Worm (Caenorhabditis elegans) whole organism, young adult: ENCODE measurements around the gene ZK1010.2.
A peak's percentile ranks its signal among the peaks of the same experiment; 100 is the strongest.

Experiments used
- D2030.7 ChIP-seq: fragments of 200-800 bp; sonication (Bioruptor generic); IDR thresholded peaks from 2 replicates; pipeline ENCODE4 v1.3.6; 2022; ENCODE audit warnings: missing genetic modification reagents, missing genetic modification characterization, missing compliant biosample characterization
- F10E7.11 ChIP-seq: sonication (generic microtip); optimal IDR thresholded peaks from 2 replicates; lab custom pipeline; 2017; ENCODE audit warnings: mild to moderate bottlenecking, missing genetic modification characterization, moderate library complexity, missing compliant biosample characterization
- F37B4.10 ChIP-seq: fragments of 200-800 bp; sonication (Bioruptor generic); IDR thresholded peaks from 2 replicates; pipeline ENCODE4 v1.3.6; 2022; ENCODE audit warnings: missing genetic modification characterization, missing compliant biosample characterization
- F39B2.1 ChIP-seq: fragments of 200-800 bp; sonication (Bioruptor generic); IDR thresholded peaks from 2 replicates; pipeline ENCODE4 v1.3.6; 2022; ENCODE audit warnings: missing genetic modification reagents, missing genetic modification characterization, missing compliant biosample characterization
- F49E8.2 ChIP-seq: sonication (generic microtip); optimal IDR thresholded peaks from 3 replicates; lab custom pipeline; 2017; ENCODE audit warnings: missing genetic modification characterization, mild to moderate bottlenecking, missing compliant biosample characterization, antibody characterized with exemption, moderate library complexity; ENCODE audit not compliant: insufficient read depth
- K12H6.12 ChIP-seq: fragments of 200-800 bp; sonication (Bioruptor generic); optimal IDR thresholded peaks from 2 replicates; lab custom pipeline; 2018; ENCODE audit warnings: mild to moderate bottlenecking, missing genetic modification characterization, missing compliant biosample characterization
- T07F8.4 ChIP-seq: sonication (generic microtip); optimal IDR thresholded peaks from 2 replicates; lab custom pipeline; 2016; ENCODE audit warnings: mild to moderate bottlenecking, missing genetic modification characterization, moderate library complexity, missing compliant biosample characterization
- T26A5.8 ChIP-seq: sonication (generic microtip); optimal IDR thresholded peaks from 2 replicates; lab custom pipeline; 2016; ENCODE audit warnings: missing genetic modification characterization, missing compliant biosample characterization
- Y67H2A.10 ChIP-seq: fragments of 200-800 bp; sonication (Bioruptor generic); conservative IDR thresholded peaks from 2 replicates; pipeline ENCODE4 v1.3.6; 2022; ENCODE audit warnings: missing genetic modification reagents, missing genetic modification characterization, missing compliant biosample characterization
- Y95B8A.8 ChIP-seq: fragments of 200-800 bp; sonication (Bioruptor generic); IDR thresholded peaks from 2 replicates; pipeline ENCODE4 v1.3.6; 2022; ENCODE audit warnings: missing genetic modification reagents, missing genetic modification characterization, missing compliant biosample characterization
- aptf-2 ChIP-seq: fragments of 200-800 bp; sonication (Bioruptor generic); conservative IDR thresholded peaks from 2 replicates; pipeline ENCODE4 v1.3.6; 2022; ENCODE audit warnings: missing genetic modification reagents, missing genetic modification characterization, missing compliant biosample characterization
- aptf-3 ChIP-seq: fragments of 200-800 bp; sonication (Bioruptor generic); IDR thresholded peaks from 2 replicates; pipeline ENCODE4 v1.3.6; 2022; ENCODE audit warnings: missing genetic modification characterization, missing compliant biosample characterization
- athp-1 ChIP-seq: sonication (generic microtip); optimal IDR thresholded peaks from 2 replicates; lab custom pipeline; 2017; ENCODE audit warnings: mild to moderate bottlenecking, missing genetic modification characterization, missing compliant biosample characterization
- attf-6 ChIP-seq: fragments of 200-800 bp; sonication (Bioruptor generic); IDR thresholded peaks from 2 replicates; pipeline ENCODE4 v1.3.6; 2022; ENCODE audit warnings: missing genetic modification reagents, missing genetic modification characterization, missing compliant biosample characterization
- cebp-1 ChIP-seq, 2 experiments: fragments of 200-800 bp in 1 of 2; sonication (Bioruptor generic) in 1 of 2; sonication (generic microtip) in 1 of 2; IDR thresholded peaks in 1 of 2; optimal IDR thresholded peaks in 1 of 2; 2 replicates each; pipeline versions ENCODE4 v1.3.6 to Lab custom; 2017 to 2022; ENCODE audit warnings: missing compliant biosample characterization in 2 of 2, missing genetic modification characterization in 2 of 2, mild to moderate bottlenecking in 1 of 2, missing genetic modification reagents in 1 of 2, moderate library complexity in 1 of 2
- cebp-2 ChIP-seq: fragments of 200-800 bp; sonication (Bioruptor generic); IDR thresholded peaks from 2 replicates; pipeline ENCODE4 v1.3.6; 2022; ENCODE audit warnings: missing genetic modification characterization, missing compliant biosample characterization
- ceh-40 ChIP-seq: fragments of 200-800 bp; sonication (Bioruptor generic); IDR thresholded peaks from 2 replicates; pipeline ENCODE4 v1.3.6; 2022; ENCODE audit warnings: missing genetic modification characterization, missing compliant biosample characterization
- ceh-79 ChIP-seq: sonication (generic microtip); optimal IDR thresholded peaks from 2 replicates; lab custom pipeline; 2017; ENCODE audit warnings: mild to moderate bottlenecking, missing genetic modification characterization, missing compliant biosample characterization
- dpff-1 ChIP-seq: sonication (generic microtip); optimal IDR thresholded peaks from 2 replicates; lab custom pipeline; 2017; ENCODE audit warnings: mild to moderate bottlenecking, missing genetic modification characterization, missing compliant biosample characterization
- efl-1 ChIP-seq: fragments of 150-350 bp; optimal IDR thresholded peaks from 2 replicates; lab custom pipeline; 2014; ENCODE audit warnings: missing biosample characterization, missing genetic modification reagents, missing genetic modification characterization
- egl-44 ChIP-seq: fragments of 200-800 bp; sonication (Bioruptor generic); IDR thresholded peaks from 2 replicates; pipeline ENCODE4 v1.3.6; 2022; ENCODE audit warnings: missing genetic modification reagents, missing genetic modification characterization, missing compliant biosample characterization
- fkh-3 ChIP-seq: sonication (generic microtip); optimal IDR thresholded peaks from 2 replicates; lab custom pipeline; 2016; ENCODE audit warnings: mild to moderate bottlenecking, missing genetic modification characterization, missing compliant biosample characterization
- gei-17 ChIP-seq: fragments of 200-800 bp; sonication (Bioruptor generic); optimal IDR thresholded peaks from 2 replicates; lab custom pipeline; 2018; ENCODE audit warnings: mild to moderate bottlenecking, missing genetic modification characterization, missing compliant biosample characterization
- him-1 ChIP-seq: sonication (generic microtip); optimal IDR thresholded peaks from 2 replicates; lab custom pipeline; 2016; ENCODE audit warnings: missing genotype, missing genetic modification reagents, missing genetic modification characterization, missing compliant biosample characterization
- hlh-26 ChIP-seq: fragments of 200-800 bp; sonication (Bioruptor generic); conservative IDR thresholded peaks from 2 replicates; pipeline ENCODE4 v1.3.6; 2022; ENCODE audit warnings: missing genetic modification reagents, missing genetic modification characterization, missing compliant biosample characterization
- hmg-1.2 ChIP-seq: fragments of 200-800 bp; sonication (Bioruptor generic); IDR thresholded peaks from 2 replicates; pipeline ENCODE4 v1.3.6; 2022; ENCODE audit warnings: missing genetic modification reagents, missing genetic modification characterization, missing compliant biosample characterization
- hrde-1 ChIP-seq: sonication (generic microtip); optimal IDR thresholded peaks from 2 replicates; lab custom pipeline; 2016; ENCODE audit warnings: missing genetic modification characterization, mild to moderate bottlenecking, missing compliant biosample characterization, moderate library complexity, missing genotype, missing genetic modification reagents, borderline replicate concordance
- let-607 ChIP-seq, 2 experiments: fragments of 200-800 bp in 1 of 2; sonication (Bioruptor generic) in 1 of 2; sonication (generic microtip) in 1 of 2; optimal IDR thresholded peaks; 2 replicates each; lab custom pipeline; 2016 to 2018; ENCODE audit warnings: mild to moderate bottlenecking in 2 of 2, missing compliant biosample characterization in 2 of 2, missing genetic modification characterization in 2 of 2, moderate library complexity in 2 of 2, missing genotype in 1 of 2
- lir-1 ChIP-seq: fragments of 200-800 bp; sonication (Bioruptor generic); conservative IDR thresholded peaks from 2 replicates; pipeline ENCODE4 v1.3.6; 2022; ENCODE audit warnings: missing genetic modification reagents, missing genetic modification characterization, missing compliant biosample characterization
- mcd-1 ChIP-seq: fragments of 200-800 bp; sonication (Bioruptor generic); IDR thresholded peaks from 2 replicates; pipeline ENCODE4 v1.3.6; 2022; ENCODE audit warnings: missing genetic modification reagents, missing genetic modification characterization, missing compliant biosample characterization
- mel-28 ChIP-seq: sonication (generic microtip); optimal IDR thresholded peaks from 2 replicates; lab custom pipeline; 2016; ENCODE audit warnings: borderline replicate concordance, mild to moderate bottlenecking, missing genetic modification characterization, missing compliant biosample characterization
- mes-4 ChIP-seq: sonication (generic microtip); optimal IDR thresholded peaks from 2 replicates; lab custom pipeline; 2016; ENCODE audit warnings: missing genotype, missing genetic modification characterization, missing compliant biosample characterization
- nfya-2 ChIP-seq: fragments of 200-800 bp; sonication (Bioruptor generic); IDR thresholded peaks from 2 replicates; pipeline ENCODE4 v1.3.6; 2022; ENCODE audit warnings: missing genetic modification reagents, missing genetic modification characterization, missing compliant biosample characterization
- nhr-120 ChIP-seq: fragments of 200-800 bp; sonication (Bioruptor generic); IDR thresholded peaks from 2 replicates; pipeline ENCODE4 v1.3.6; 2022; ENCODE audit warnings: missing genetic modification characterization, missing compliant biosample characterization
- nhr-27 ChIP-seq: fragments of 200-800 bp; sonication (Bioruptor generic); optimal IDR thresholded peaks from 2 replicates; lab custom pipeline; 2018; ENCODE audit warnings: mild to moderate bottlenecking, missing genetic modification characterization, moderate library complexity, missing compliant biosample characterization
- pbrm-1 ChIP-seq: fragments of 200-800 bp; sonication (Bioruptor generic); IDR thresholded peaks from 2 replicates; pipeline ENCODE4 v1.3.6; 2022; ENCODE audit warnings: missing genetic modification reagents, missing genetic modification characterization, missing compliant biosample characterization
- rcor-1 ChIP-seq: fragments of 200-800 bp; sonication (Bioruptor generic); IDR thresholded peaks from 2 replicates; pipeline ENCODE4 v1.3.6; 2022; ENCODE audit warnings: missing genetic modification reagents, missing genetic modification characterization, missing compliant biosample characterization
- rec-8 ChIP-seq, 2 experiments: sonication (generic microtip); optimal IDR thresholded peaks; 2 replicates each; lab custom pipeline; 2016; ENCODE audit warnings: mild to moderate bottlenecking in 2 of 2, missing genetic modification characterization in 2 of 2, missing genetic modification reagents in 2 of 2, missing genotype in 2 of 2, missing biosample characterization in 1 of 2, missing compliant biosample characterization in 1 of 2, moderate library complexity in 1 of 2
- repo-1 ChIP-seq: sonication (generic microtip); optimal IDR thresholded peaks from 2 replicates; lab custom pipeline; 2017; ENCODE audit warnings: mild to moderate bottlenecking, missing genetic modification characterization, missing compliant biosample characterization
- snpc-1.1 ChIP-seq: sonication (generic microtip); optimal IDR thresholded peaks from 2 replicates; lab custom pipeline; 2017; ENCODE audit warnings: missing genetic modification characterization, mild to moderate bottlenecking, missing compliant biosample characterization, antibody characterized with exemption, moderate library complexity, missing genotype, missing genetic modification reagents; ENCODE audit not compliant: insufficient read depth
- snpc-1.3 ChIP-seq: sonication (generic microtip); optimal IDR thresholded peaks from 2 replicates; lab custom pipeline; 2017; ENCODE audit warnings: missing genetic modification characterization, mild to moderate bottlenecking, missing compliant biosample characterization, antibody characterized with exemption, moderate library complexity, missing genotype, missing genetic modification reagents; ENCODE audit not compliant: insufficient read depth
- snpc-4 ChIP-seq, 5 experiments: fragments of 150-350 bp in 1 of 5; sonication (generic microtip) in 4 of 5; optimal IDR thresholded peaks; 2 replicates each; lab custom pipeline; 2014 to 2018; ENCODE audit warnings: missing genetic modification characterization in 5 of 5, missing biosample characterization in 3 of 5, antibody characterized with exemption in 2 of 5, mild to moderate bottlenecking in 2 of 5, missing compliant biosample characterization in 2 of 5, missing genotype in 2 of 5, moderate library complexity in 2 of 5, missing genetic modification reagents in 1 of 5
- tbx-9 ChIP-seq: sonication (generic microtip); optimal IDR thresholded peaks from 2 replicates; lab custom pipeline; 2016; ENCODE audit warnings: borderline replicate concordance, missing genetic modification characterization, inconsistent platforms, missing compliant biosample characterization
- ztf-18 ChIP-seq: sonication (generic microtip); optimal IDR thresholded peaks from 2 replicates; lab custom pipeline; 2016; ENCODE audit warnings: missing genotype, mild to moderate bottlenecking, missing genetic modification characterization, missing compliant biosample characterization
- ztf-26 ChIP-seq: sonication (generic microtip); optimal IDR thresholded peaks from 2 replicates; lab custom pipeline; 2017; ENCODE audit warnings: missing genetic modification characterization, missing compliant biosample characterization

The ZK1010.2 gene

DNA sequence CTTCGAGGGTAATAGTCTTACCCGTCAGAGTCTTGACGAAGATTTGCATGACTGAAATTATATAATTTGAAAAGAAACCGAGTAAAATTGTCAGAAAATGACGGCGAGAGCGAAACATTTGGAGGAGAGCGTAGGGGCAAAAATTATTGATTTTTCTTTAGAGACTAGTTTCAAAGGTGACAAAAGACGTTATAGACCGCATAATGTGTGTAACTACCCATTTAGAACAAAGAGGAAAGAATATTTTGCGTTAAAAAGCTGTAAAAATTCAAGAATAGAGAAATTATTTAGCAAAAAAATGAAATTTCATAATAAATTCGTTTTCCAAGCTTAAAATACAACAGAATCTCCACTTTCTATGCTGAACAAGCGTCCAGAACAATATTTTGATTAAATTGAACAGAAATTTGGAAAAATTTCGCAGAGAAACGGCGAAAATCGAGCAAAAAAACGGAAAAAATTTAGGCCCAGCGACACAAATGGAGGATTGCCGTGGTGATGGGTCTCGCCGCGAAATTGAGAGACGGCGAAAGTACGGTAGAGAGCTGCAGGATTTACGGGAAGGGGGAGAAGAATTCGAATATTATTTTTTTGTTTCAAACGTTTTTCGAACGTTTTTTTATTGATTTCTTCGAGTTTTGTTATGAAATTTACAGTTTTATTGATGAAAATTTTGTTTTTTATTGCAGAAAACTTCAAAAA lies 962 bp upstream of the ZK1010.2 start, which contains the start of the genes ubq-2 and frg-1 (continued):
- TF ChIP-seq aptf-2 (GFP tag; lab: Robert Waterston, UW) (no peak), F37B4.10 (GFP tag; lab: Robert Waterston, UW) (no peak), gei-17 (peak; percentile 57), nhr-27 (tag; lab: Kevin White, UChicago) (no peak), nfya-2 (GFP tag; lab: Robert Waterston, UW) (no peak), aptf-3 (GFP tag; lab: Robert Waterston, UW) (no peak), cebp-1 (GFP tag; IDR thresholded peaks at IDR 0.05; lab: Robert Waterston, UW) (no peak), cebp-1 (tag; optimal IDR thresholded peaks at IDR 0.05; lab: Kevin White, UChicago) (peak; percentile 78), fkh-3 (tag; lab: Kevin White, UChicago) (no peak), mel-28 (no peak), Y95B8A.8 (0 out of 2 replicates have a peak, but pooled peaks have one; percentile 65), F10E7.11 (tag; lab: Kevin White, UChicago) (no peak), K12H6.12 (peak; percentile 68), mcd-1 (GFP tag; lab: Robert Waterston, UW) (peak; percentile 90), dpff-1 (no peak), tbx-9 (tag; lab: Kevin White, UChicago) (no peak), D2030.7 (GFP tag; lab: Robert Waterston, UW) (peak; percentile 79), egl-44 (GFP tag; lab: Robert Waterston, UW) (no peak), hmg-1.2 (peak; percentile 43), snpc-4 (GFP tag; optimal IDR thresholded peaks at IDR 0.05; lab: Kevin White, UChicago) (peak; percentile 35), snpc-4 (tag; optimal IDR thresholded peaks at IDR 0.05; lab: Kevin White, UChicago) (peak; percentile 3 to 56 (median 41)), ceh-40 (no peak), T07F8.4 (tag; lab: Kevin White, UChicago) (no peak), nhr-120 (no peak), hlh-26 (GFP tag; lab: Robert Waterston, UW) (no peak), rcor-1 (GFP tag; lab: Robert Waterston, UW) (peak; percentile 80), snpc-1.3 (peak; percentile 49), hrde-1 (tag; lab: Kevin White, UChicago) (no peak), T26A5.8 (tag; lab: Kevin White, UChicago) (no peak), attf-6 (GFP tag; lab: Robert Waterston, UW) (0 out of 2 replicates have a peak, but pooled peaks have one; percentile 11), F49E8.2 (tag; lab: Kevin White, UChicago) (peak; percentile 72), F39B2.1 (GFP tag; lab: Robert Waterston, UW) (no peak), him-1 (tag; lab: Kevin White, UChicago) (peak; percentile 51), pbrm-1 (GFP tag; lab: Robert Waterston, UW) (peak; percentile 80), ceh-79 (tag; lab: Kevin White, UChicago) (no peak), efl-1 (GFP tag; lab: Kevin White, UChicago) (peak; percentile 56), cebp-2 (no peak), repo-1 (tag; lab: Kevin White, UChicago) (no peak), Y67H2A.10 (no peak), athp-1 (tag; lab: Kevin White, UChicago) (peak; percentile 30), ztf-18 (tag; lab: Kevin White, UChicago) (no peak), ztf-26 (no peak), mes-4 (tag; lab: Kevin White, UChicago) (no peak), let-607 (tag; optimal IDR thresholded peaks at IDR 0.05; lab: Kevin White, UChicago) (peak in 1 of 2 experiments; percentile 67), lir-1 (GFP tag; lab: Robert Waterston, UW) (peak; percentile 43; the same call in 1 of the 2 replicates), snpc-1.1 (peak; percentile 16), rec-8 (tag; optimal IDR thresholded peaks at IDR 0.05; lab: Kevin White, UChicago) (peak in 1 of 2 experiments; percentile 15)
